Worm (Caenorhabditis elegans) whole organism, L3 larva: Measurements from ENCODE around the gene cbp-3.

ENCODE experiments used
- aly-2 ChIP-seq: fragments of 150-350 bp; optimal IDR thresholded peaks from 2 replicates; lab custom pipeline; 2014; ENCODE audit warnings: missing biosample characterization, missing genetic modification characterization
- ama-1 ChIP-seq: fragments of 150-350 bp; optimal IDR thresholded peaks from 2 replicates; lab custom pipeline; 2018
- ceh-16 ChIP-seq: sonication (generic microtip); optimal IDR thresholded peaks from 2 replicates; lab custom pipeline; 2017; ENCODE audit warnings: missing biosample characterization, missing genetic modification characterization
- ceh-28 ChIP-seq: fragments of 150-350 bp; optimal IDR thresholded peaks from 2 replicates; lab custom pipeline; 2014; ENCODE audit warnings: missing biosample characterization, missing genetic modification reagents, missing genetic modification characterization
- ceh-82 ChIP-seq: fragments of 150-350 bp; optimal IDR thresholded peaks from 2 replicates; lab custom pipeline; 2014; ENCODE audit warnings: missing biosample characterization, missing genetic modification characterization
- egl-5 ChIP-seq: fragments of 150-350 bp; optimal IDR thresholded peaks from 2 replicates; lab custom pipeline; 2017; ENCODE audit warnings: missing biosample characterization, missing genetic modification reagents, missing genetic modification characterization, inconsistent platforms
- elt-1 ChIP-seq: fragments of 150-350 bp; optimal IDR thresholded peaks from 2 replicates; lab custom pipeline; 2014; ENCODE audit warnings: missing biosample characterization, missing genetic modification characterization
- elt-2 ChIP-seq: sonication (generic microtip); optimal IDR thresholded peaks from 2 replicates; lab custom pipeline; 2016; ENCODE audit warnings: missing genetic modification reagents, mild to moderate bottlenecking, missing genetic modification characterization, missing compliant biosample characterization
- elt-3 ChIP-seq, 3 experiments: fragments of 150-350 bp in 1 of 3; sonication (generic microtip) in 2 of 3; optimal IDR thresholded peaks; 2 replicates in 2 of 3; 4 replicates in 1 of 3; lab custom pipeline; 2014 to 2017; ENCODE audit warnings: missing biosample characterization in 3 of 3, missing genetic modification characterization in 3 of 3
- eor-1 ChIP-seq, 2 experiments: fragments of 150-350 bp; optimal IDR thresholded peaks; 2 replicates each; lab custom pipeline; 2014 to 2018; ENCODE audit warnings: missing biosample characterization in 2 of 2, missing genetic modification characterization in 2 of 2
- fkh-2 ChIP-seq: fragments of 150-350 bp; optimal IDR thresholded peaks from 2 replicates; lab custom pipeline; 2014; ENCODE audit warnings: missing biosample characterization, missing genetic modification reagents, missing genetic modification characterization
- fos-1 ChIP-seq: fragments of 150-350 bp; optimal IDR thresholded peaks from 2 replicates; lab custom pipeline; 2014; ENCODE audit warnings: missing biosample characterization, missing genetic modification characterization
- jun-1 ChIP-seq: fragments of 150-350 bp; optimal IDR thresholded peaks from 2 replicates; lab custom pipeline; 2014; ENCODE audit warnings: missing biosample characterization, missing genetic modification reagents, missing genetic modification characterization
- lin-15B ChIP-seq: fragments of 150-350 bp; optimal IDR thresholded peaks from 2 replicates; lab custom pipeline; 2014; ENCODE audit warnings: missing biosample characterization, missing genetic modification characterization
- lsy-12 ChIP-seq: sonication (generic microtip); optimal IDR thresholded peaks from 2 replicates; lab custom pipeline; 2016; ENCODE audit warnings: mild to moderate bottlenecking, missing genetic modification characterization, missing compliant biosample characterization
- mdl-1 ChIP-seq: fragments of 150-350 bp; optimal IDR thresholded peaks from 2 replicates; lab custom pipeline; 2014; ENCODE audit warnings: missing biosample characterization, missing genetic modification characterization
- mml-1 ChIP-seq: fragments of 150-350 bp; sonication (generic microtip); optimal IDR thresholded peaks from 3 replicates; lab custom pipeline; 2014; ENCODE audit warnings: missing biosample characterization, missing genetic modification characterization
- nfya-1 ChIP-seq: sonication (generic microtip); optimal IDR thresholded peaks from 2 replicates; lab custom pipeline; 2017; ENCODE audit warnings: missing genetic modification characterization, mild to moderate bottlenecking, missing compliant biosample characterization, antibody characterized with exemption, moderate library complexity; ENCODE audit not compliant: insufficient read depth
- nhr-12 ChIP-seq: fragments of 150-350 bp; optimal IDR thresholded peaks from 2 replicates; lab custom pipeline; 2014; ENCODE audit warnings: missing biosample characterization, missing genetic modification characterization
- nhr-23 ChIP-seq: fragments of 150-350 bp; optimal IDR thresholded peaks from 2 replicates; lab custom pipeline; 2014; ENCODE audit warnings: missing biosample characterization, missing genetic modification reagents, missing genetic modification characterization
- nhr-237 ChIP-seq: fragments of 150-350 bp; optimal IDR thresholded peaks from 2 replicates; lab custom pipeline; 2014; ENCODE audit warnings: missing biosample characterization, missing genetic modification characterization
- nhr-25 ChIP-seq: sonication (generic microtip); optimal IDR thresholded peaks from 2 replicates; lab custom pipeline; 2017; ENCODE audit warnings: missing biosample characterization, missing genetic modification characterization
- nhr-76 ChIP-seq: fragments of 150-350 bp; sonication (generic microtip); optimal IDR thresholded peaks from 5 replicates; lab custom pipeline; 2014; ENCODE audit warnings: missing biosample characterization, missing genetic modification characterization
- nhr-77 ChIP-seq: fragments of 150-350 bp; optimal IDR thresholded peaks from 2 replicates; lab custom pipeline; 2014; ENCODE audit warnings: missing biosample characterization, missing genetic modification characterization
- pha-4 ChIP-seq: fragments of 150-350 bp; optimal IDR thresholded peaks from 2 replicates; lab custom pipeline; 2014; ENCODE audit warnings: missing biosample characterization, missing genetic modification reagents, missing genetic modification characterization
- pqm-1 ChIP-seq: fragments of 150-350 bp; optimal IDR thresholded peaks from 2 replicates; lab custom pipeline; 2017; ENCODE audit warnings: missing biosample characterization, missing genetic modification characterization, inconsistent platforms
- sea-2 ChIP-seq: fragments of 150-350 bp; sonication (generic microtip); optimal IDR thresholded peaks from 4 replicates; lab custom pipeline; 2014; ENCODE audit warnings: missing biosample characterization, missing genetic modification reagents, missing genetic modification characterization
- unc-39 ChIP-seq: sonication (generic microtip); optimal IDR thresholded peaks from 4 replicates; lab custom pipeline; 2017; ENCODE audit warnings: missing biosample characterization, missing genetic modification characterization
- unc-62 ChIP-seq: fragments of 150-350 bp; sonication (generic microtip); optimal IDR thresholded peaks from 4 replicates; lab custom pipeline; 2014; ENCODE audit warnings: missing biosample characterization, missing genetic modification reagents, missing genetic modification characterization
- zag-1 ChIP-seq: fragments of 150-350 bp; optimal IDR thresholded peaks from 2 replicates; lab custom pipeline; 2014; ENCODE audit warnings: missing biosample characterization, missing genetic modification characterization
- ztf-11 ChIP-seq: fragments of 150-350 bp; optimal IDR thresholded peaks from 2 replicates; lab custom pipeline; 2014; ENCODE audit warnings: missing biosample characterization, missing genetic modification characterization
- ztf-4 ChIP-seq: fragments of 150-350 bp; optimal IDR thresholded peaks from 2 replicates; lab custom pipeline; 2014; ENCODE audit warnings: missing biosample characterization, missing genetic modification characterization

Gene cbp-3

DNA sequence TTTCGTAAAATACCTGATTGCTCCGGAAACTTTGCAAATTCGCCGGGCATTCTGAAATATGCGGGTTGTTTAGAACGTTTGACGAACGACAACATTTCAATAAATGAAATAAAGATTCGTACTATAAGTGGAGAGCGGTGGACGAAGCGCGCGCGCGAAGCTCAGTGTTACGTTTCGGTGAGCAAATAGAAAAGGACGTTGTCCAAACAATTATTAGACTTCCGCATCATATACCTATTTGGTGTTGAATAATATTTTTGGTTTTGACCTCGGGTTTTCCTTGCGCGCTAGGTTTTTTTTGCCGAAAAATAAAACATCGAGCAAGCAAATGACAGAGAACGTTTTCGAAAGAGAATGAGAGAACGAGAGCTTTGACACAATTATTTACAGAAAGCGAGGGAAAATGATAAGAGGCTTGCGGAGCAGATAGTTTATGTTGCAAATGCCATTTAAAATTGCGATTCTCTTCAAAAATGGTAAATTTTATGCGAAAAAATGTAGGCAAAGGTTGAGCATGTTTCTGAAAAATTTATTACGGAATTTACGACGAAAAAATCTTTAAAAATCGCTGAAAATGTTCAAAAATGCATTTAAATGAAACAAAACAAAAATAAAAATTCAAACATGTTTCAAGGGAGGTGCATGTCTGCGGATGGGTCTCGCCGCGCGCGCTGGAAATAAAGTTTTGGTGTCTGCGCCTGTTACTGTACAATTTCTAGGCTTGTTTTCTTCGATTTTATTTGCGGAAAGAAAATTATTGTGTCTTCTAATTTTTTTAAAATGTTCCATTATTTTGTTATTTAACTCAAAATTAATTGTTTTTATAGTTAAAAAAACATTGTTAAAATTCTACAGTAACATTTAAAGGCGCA lies 2.9 kb upstream of the cbp-3 start, which contains the start of the genes cyld-1 and F40F12.9:
Gene cyld-1 (minus strand): TSS at position 51 of the 872 bp plus-strand sequence.
Gene F40F12.9 (plus strand): TSS at position 721 of the 872 bp plus-strand sequence.
- TF ChIP-seq nhr-25 = no peak
- TF ChIP-seq pha-4 (tag; lab: Kevin White, UChicago) = peak; percentile 87
- TF ChIP-seq elt-2 = peak; percentile 45
- TF ChIP-seq nhr-23 (tag; lab: Kevin White, UChicago) = no peak

DNA sequence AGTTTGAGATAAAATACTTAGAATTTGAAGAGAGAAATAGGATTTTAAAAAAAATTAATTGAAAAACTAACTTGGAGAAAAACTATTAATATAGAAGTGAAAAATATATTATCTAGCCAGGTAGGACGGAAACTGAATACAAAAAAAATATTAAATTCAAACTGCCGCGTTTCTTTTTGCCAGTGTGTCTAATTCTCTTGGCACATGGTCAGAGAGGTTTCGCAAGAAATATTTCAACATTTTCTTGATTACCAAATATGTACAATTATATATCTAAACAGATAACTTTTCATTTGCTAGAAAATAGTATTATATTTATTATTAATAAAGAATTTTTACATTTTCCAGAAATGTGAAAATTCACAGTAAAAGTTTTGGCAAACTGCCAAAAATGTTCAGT lies 1.3 kb upstream of the cbp-3 start:
- TF ChIP-seq ama-1 (lab: Kevin White, UChicago) (no peak), elt-3 (tag; optimal IDR thresholded peaks at IDR 0.05; lab: Kevin White, UChicago) (no peak), mml-1 (no peak), lin-15B (tag; lab: Kevin White, UChicago) (no peak), pqm-1 (tag; lab: Kevin White, UChicago) (no peak), ztf-4 (tag; lab: Kevin White, UChicago) (no peak), sea-2 (no peak), fos-1 (no peak), lsy-12 (tag; lab: Kevin White, UChicago) (no peak), zag-1 (tag; lab: Kevin White, UChicago) (no peak), unc-39 (no peak), nhr-23 (tag; lab: Kevin White, UChicago) (no peak), ceh-16 (tag; lab: Kevin White, UChicago) (no peak), nhr-77 (tag; lab: Kevin White, UChicago) (no peak), unc-62 (no peak), nhr-237 (tag; lab: Kevin White, UChicago) (no peak), elt-1 (no peak), egl-5 (tag; lab: Kevin White, UChicago) (no peak)

DNA sequence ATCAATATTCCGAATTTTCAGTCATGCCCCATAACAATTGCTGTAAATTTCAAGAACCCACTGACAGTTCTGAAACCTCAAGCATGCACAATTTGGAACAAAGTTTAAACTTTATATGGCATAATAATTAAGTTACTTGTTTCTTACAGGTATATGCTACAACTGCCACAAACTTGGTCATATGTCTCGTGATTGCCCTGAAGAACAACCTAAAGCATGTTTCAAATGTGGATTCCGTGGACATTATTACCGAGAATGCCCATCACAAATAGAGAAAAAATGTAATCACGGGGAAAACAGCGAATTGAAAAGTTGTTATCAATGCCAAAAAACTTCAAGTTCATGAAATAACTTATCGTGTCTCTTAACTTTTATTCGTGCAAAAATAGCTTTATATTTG lies 795 bp upstream of the cbp-3 start:
- TF ChIP-seq elt-2 (peak; percentile 17), nhr-76 (tag; lab: Kevin White, UChicago) (no peak)

DNA sequence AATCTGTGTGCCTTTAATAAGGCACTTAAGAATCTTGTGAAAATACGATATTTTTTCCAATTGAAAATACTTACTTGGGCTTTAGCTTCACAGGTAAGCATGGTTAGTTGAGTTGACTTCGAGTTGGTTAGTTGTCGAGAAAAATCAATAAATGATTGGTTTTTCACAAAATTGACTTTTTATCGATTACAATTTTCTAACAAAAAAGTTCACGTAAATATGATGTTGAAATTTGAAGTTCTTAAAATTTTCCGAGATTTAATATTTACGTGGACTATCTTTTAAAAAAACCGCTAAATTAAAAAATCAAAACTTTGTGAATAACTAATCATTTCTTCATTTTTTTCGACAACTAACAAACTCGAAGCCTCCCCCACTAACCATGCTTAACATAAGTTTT lies 7.0 kb downstream of the cbp-3 start, which contains the start of gene F40F12.3:
Gene F40F12.3 (minus strand): TSS at position 101 of the 400 bp plus-strand sequence.
- TF ChIP-seq nhr-77 (tag; lab: Kevin White, UChicago) = no peak
- TF ChIP-seq pqm-1 (tag; lab: Kevin White, UChicago) = no peak
- no peak for TF ChIP-seq fos-1
- no peak for TF ChIP-seq ceh-82
- no peak for TF ChIP-seq nfya-1 (tag; lab: Kevin White, UChicago)
- no peak for TF ChIP-seq zag-1 (tag; lab: Kevin White, UChicago)
- TF ChIP-seq mml-1 = no peak
- TF ChIP-seq eor-1 (tag; optimal IDR thresholded peaks at IDR 0.05; lab: Kevin White, UChicago) = no peak
- no peak for TF ChIP-seq pha-4 (tag; lab: Kevin White, UChicago)
- no peak for TF ChIP-seq ztf-4 (tag; lab: Kevin White, UChicago)
- TF ChIP-seq fkh-2 (tag; lab: Kevin White, UChicago) = no peak
- TF ChIP-seq mdl-1 = no peak
- TF ChIP-seq aly-2 = no peak
- TF ChIP-seq unc-62 = no peak
- no peak for TF ChIP-seq jun-1 (tag; lab: Kevin White, UChicago)
- no peak for TF ChIP-seq nhr-12 (tag; lab: Kevin White, UChicago)
- no peak for TF ChIP-seq unc-39
- TF ChIP-seq ceh-16 (tag; lab: Kevin White, UChicago) = no peak
- no peak for TF ChIP-seq nhr-25

DNA sequence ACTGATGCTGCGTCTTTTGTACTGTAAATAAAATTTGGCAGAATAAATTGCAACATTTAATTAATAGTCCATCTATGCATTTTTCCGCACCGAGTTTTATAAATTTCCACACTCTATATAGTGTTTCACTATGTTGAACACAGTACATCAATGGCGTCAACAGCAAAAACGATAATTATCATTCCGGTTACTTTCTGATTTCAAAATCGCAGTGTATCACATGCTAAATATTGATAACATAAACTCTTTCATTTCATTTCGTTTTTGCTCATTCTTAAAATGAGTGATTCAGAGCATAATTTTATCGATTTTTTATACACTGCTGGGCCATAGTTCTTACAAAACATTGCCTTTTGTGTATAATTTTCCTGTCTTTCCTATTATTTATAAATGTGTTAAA lies 8.5 kb downstream of the cbp-3 start:
- TF ChIP-seq pha-4 (tag; lab: Kevin White, UChicago) (peak; percentile 43), elt-2 (peak; percentile 71), elt-3 (tag; optimal IDR thresholded peaks at IDR 0.05; lab: Kevin White, UChicago) (no peak), ceh-28 (tag; lab: Kevin White, UChicago) (peak; percentile 2), ztf-11 (tag; lab: Kevin White, UChicago) (no peak), pqm-1 (tag; lab: Kevin White, UChicago) (peak; percentile 71)
- TF ChIP-seq, all 47 proteins: peak for 4
